Fruit fly (Drosophila melanogaster): ENCODE data around the gene Gen.

- TF ChIP-seq Dll (optimal IDR thresholded peaks at IDR 0.05) (no peak), CG8478 (optimal IDR thresholded peaks at IDR 0.05) (no peak)
These were observed 28.0 kb upstream of the Gen start for dm6 chr3L:5180179-5180578.

Data from whole organism.